Worm (Caenorhabditis elegans): ENCODE measurements around the gene zhit-3.

DNA sequence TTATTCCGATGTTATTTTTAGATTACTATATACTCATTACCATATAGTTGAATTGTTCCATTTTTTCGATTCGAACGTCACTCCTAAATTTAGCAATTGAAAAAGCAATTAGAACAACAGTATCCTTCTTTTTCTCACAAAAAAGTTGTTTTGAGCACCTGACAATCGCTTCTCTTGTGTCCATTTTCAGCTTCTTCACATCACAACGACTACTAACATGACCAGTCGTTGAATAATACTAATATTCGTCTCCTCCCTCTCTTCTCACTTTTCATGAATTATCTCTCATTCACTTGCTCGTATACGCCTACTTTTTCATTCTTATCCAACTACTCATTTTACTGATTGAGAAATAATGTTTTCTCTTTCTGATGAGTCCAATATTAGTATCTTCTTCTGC, 4.8 kb upstream of the zhit-3 start, which contains the start of gene ZK856.14:
- no peak for TF ChIP-seq nhr-76 (tag; optimal IDR thresholded peaks at IDR 0.05)
- TF ChIP-seq zag-1 (tag; optimal IDR thresholded peaks at IDR 0.05): no peak
- no peak for TF ChIP-seq lin-13 (GFP tag; optimal IDR thresholded peaks at IDR 0.05)
- no peak for TF ChIP-seq unc-62 (GFP tag; optimal IDR thresholded peaks at IDR 0.05)
- TF ChIP-seq nhr-28 (tag; optimal IDR thresholded peaks at IDR 0.05): no peak
- no peak for TF ChIP-seq fos-1 (tag; optimal IDR thresholded peaks at IDR 0.05)
- no peak for TF ChIP-seq unc-86 (tag; optimal IDR thresholded peaks at IDR 0.05)
- no peak for TF ChIP-seq lin-39 (tag; optimal IDR thresholded peaks at IDR 0.05)
- no peak for TF ChIP-seq nhr-47 (tag; optimal IDR thresholded peaks at IDR 0.05)
- TF ChIP-seq nhr-77 (tag; optimal IDR thresholded peaks at IDR 0.05): no peak
- no peak for TF ChIP-seq ama-1 (optimal IDR thresholded peaks at IDR 0.05)
- no peak for TF ChIP-seq ces-1 (GFP tag; optimal IDR thresholded peaks at IDR 0.05)
- TF ChIP-seq nhr-12 (tag; optimal IDR thresholded peaks at IDR 0.05): no peak
- TF ChIP-seq elt-3 (tag; optimal IDR thresholded peaks at IDR 0.05): no peak

Measured in whole organism, L1 larva.